Worm (Caenorhabditis elegans) whole organism, L1 larva: ENCODE data around the gene C02D5.2.

ENCODE experiments used
- aha-1 ChIP-seq: fragments of 150-350 bp; optimal IDR thresholded peaks from 2 replicates; lab custom pipeline; 2014; ENCODE audit warnings: missing biosample characterization, missing genetic modification characterization
- ama-1 ChIP-seq: fragments of 150-350 bp; optimal IDR thresholded peaks from 2 replicates; lab custom pipeline; 2014
- efl-1 ChIP-seq, 4 experiments: fragments of 150-350 bp; optimal IDR thresholded peaks in 3 of 4; peaks in 1 of 4; 1 replicate in 1 of 4; 2 replicates in 3 of 4; lab custom pipeline; 2014; ENCODE audit warnings: missing biosample characterization in 2 of 4, missing genetic modification characterization in 2 of 4, missing genetic modification reagents in 2 of 4
- lsy-2 ChIP-seq, 2 experiments: fragments of 150-350 bp; optimal IDR thresholded peaks; 2 replicates each; lab custom pipeline; 2014; ENCODE audit warnings: missing biosample characterization in 2 of 2, missing genetic modification characterization in 2 of 2
- mab-9 ChIP-seq: fragments of 200-800 bp; sonication (Bioruptor generic); IDR thresholded peaks from 2 replicates; pipeline ENCODE4 v1.3.6; 2022; ENCODE audit warnings: missing genetic modification reagents, missing genetic modification characterization, missing compliant biosample characterization
- nhr-12 ChIP-seq: sonication (generic microtip); optimal IDR thresholded peaks from 2 replicates; lab custom pipeline; 2017; ENCODE audit warnings: missing biosample characterization, missing genetic modification characterization
- nhr-237 ChIP-seq: fragments of 150-350 bp; optimal IDR thresholded peaks from 2 replicates; lab custom pipeline; 2014; ENCODE audit warnings: missing biosample characterization, missing genetic modification characterization
- nhr-90 ChIP-seq: sonication (generic microtip); optimal IDR thresholded peaks from 2 replicates; lab custom pipeline; 2016; ENCODE audit warnings: mild to moderate bottlenecking, missing genetic modification characterization, missing compliant biosample characterization; ENCODE audit not compliant: poor library complexity
- skn-1 ChIP-seq: fragments of 150-350 bp; optimal IDR thresholded peaks from 2 replicates; lab custom pipeline; 2014; ENCODE audit warnings: missing biosample characterization, missing genetic modification characterization
- snpc-4 ChIP-seq: fragments of 150-350 bp; optimal IDR thresholded peaks from 2 replicates; lab custom pipeline; 2014; ENCODE audit warnings: missing biosample characterization, missing genetic modification characterization
- unc-62 ChIP-seq: fragments of 150-350 bp; optimal IDR thresholded peaks from 2 replicates; lab custom pipeline; 2014; ENCODE audit warnings: missing biosample characterization, missing genetic modification reagents, missing genetic modification characterization

ce11 chrIII:8598961-8599360 is 41.8 kb downstream of the C02D5.2 start:
- TF ChIP-seq skn-1 (tag; lab: Kevin White, UChicago) (no peak), ama-1 (lab: Kevin White, UChicago) (no peak), snpc-4 (tag; lab: Kevin White, UChicago) (no peak), nhr-237 (tag; lab: Kevin White, UChicago) (no peak), nhr-12 (tag; lab: Kevin White, UChicago) (no peak), efl-1 (optimal IDR thresholded peaks at IDR 0.05; lab: Kevin White, UChicago) (no peak), efl-1 (GFP tag; optimal IDR thresholded peaks at IDR 0.05 in 1 of 2; lab: Kevin White, UChicago) (no peak), aha-1 (tag; lab: Kevin White, UChicago) (no peak), mab-9 (GFP tag; lab: Robert Waterston, UW) (no peak), lsy-2 (tag; optimal IDR thresholded peaks at IDR 0.05; lab: Kevin White, UChicago) (no peak), unc-62 (GFP tag; lab: Kevin White, UChicago) (no peak), nhr-90 (tag; lab: Kevin White, UChicago) (no peak)
